Worm (Caenorhabditis elegans) whole organism, L1 larva: ENCODE results near the gene irk-2.

ENCODE experiments used
- ama-1 ChIP-seq: fragments of 150-350 bp; optimal IDR thresholded peaks from 2 replicates; lab custom pipeline; 2014
- mdl-1 ChIP-seq, 2 experiments: fragments of 150-350 bp; optimal IDR thresholded peaks; 2 replicates each; lab custom pipeline; 2014 to 2017; ENCODE audit warnings: missing biosample characterization in 2 of 2, missing genetic modification characterization in 2 of 2, inconsistent platforms in 1 of 2
- mef-2 ChIP-seq: fragments of 150-350 bp; optimal IDR thresholded peaks from 2 replicates; lab custom pipeline; 2014; ENCODE audit warnings: missing biosample characterization, missing genetic modification characterization
- nhr-28 ChIP-seq: fragments of 150-350 bp; optimal IDR thresholded peaks from 2 replicates; lab custom pipeline; 2014; ENCODE audit warnings: missing biosample characterization, missing genetic modification characterization
- nhr-76 ChIP-seq: sonication (generic microtip); optimal IDR thresholded peaks from 2 replicates; lab custom pipeline; 2017; ENCODE audit warnings: missing biosample characterization, missing genetic modification characterization
- nhr-77 ChIP-seq: fragments of 150-350 bp; optimal IDR thresholded peaks from 2 replicates; lab custom pipeline; 2014; ENCODE audit warnings: missing biosample characterization, missing genetic modification characterization
- pag-3 ChIP-seq: sonication (generic microtip); optimal IDR thresholded peaks from 2 replicates; lab custom pipeline; 2017; ENCODE audit warnings: missing genetic modification characterization, mild to moderate bottlenecking, missing compliant biosample characterization, antibody characterized with exemption, borderline replicate concordance; ENCODE audit not compliant: insufficient read depth
- tbx-2 ChIP-seq: sonication (generic microtip); optimal IDR thresholded peaks from 2 replicates; lab custom pipeline; 2016; ENCODE audit warnings: missing genetic modification characterization, missing compliant biosample characterization
- tlp-1 ChIP-seq: fragments of 150-350 bp; optimal IDR thresholded peaks from 2 replicates; lab custom pipeline; 2014; ENCODE audit warnings: missing biosample characterization, missing genetic modification characterization
- unc-62 ChIP-seq: fragments of 150-350 bp; optimal IDR thresholded peaks from 2 replicates; lab custom pipeline; 2014; ENCODE audit warnings: missing biosample characterization, missing genetic modification reagents, missing genetic modification characterization

- TF ChIP-seq tlp-1 (no peak), unc-62 (no peak), ama-1 (lab: Kevin White, UChicago) (no peak), mdl-1 (tag; optimal IDR thresholded peaks at IDR 0.05; lab: Kevin White, UChicago) (no peak), nhr-77 (tag; lab: Kevin White, UChicago) (no peak), nhr-28 (tag; lab: Kevin White, UChicago) (no peak), tbx-2 (no peak), nhr-76 (tag; lab: Kevin White, UChicago) (no peak), mef-2 (tag; lab: Kevin White, UChicago) (no peak), pag-3 (no peak)
Measured at ce11 chrX:748319-748718, 34.0 kb upstream of the irk-2 start.
